Fruit fly (Drosophila melanogaster) ovary, adult (tissue): ENCODE data around the gene CG5521.

Experiments used
- CG17801 ChIP-seq: fragments of 200-800 bp; optimal IDR thresholded peaks from 2 replicates; lab custom pipeline; 2019; ENCODE audit warnings: missing biosample characterization, mild to moderate bottlenecking, missing genetic modification characterization, moderate library complexity; ENCODE audit not compliant: partially characterized antibody

CG5521 gene

DNA sequence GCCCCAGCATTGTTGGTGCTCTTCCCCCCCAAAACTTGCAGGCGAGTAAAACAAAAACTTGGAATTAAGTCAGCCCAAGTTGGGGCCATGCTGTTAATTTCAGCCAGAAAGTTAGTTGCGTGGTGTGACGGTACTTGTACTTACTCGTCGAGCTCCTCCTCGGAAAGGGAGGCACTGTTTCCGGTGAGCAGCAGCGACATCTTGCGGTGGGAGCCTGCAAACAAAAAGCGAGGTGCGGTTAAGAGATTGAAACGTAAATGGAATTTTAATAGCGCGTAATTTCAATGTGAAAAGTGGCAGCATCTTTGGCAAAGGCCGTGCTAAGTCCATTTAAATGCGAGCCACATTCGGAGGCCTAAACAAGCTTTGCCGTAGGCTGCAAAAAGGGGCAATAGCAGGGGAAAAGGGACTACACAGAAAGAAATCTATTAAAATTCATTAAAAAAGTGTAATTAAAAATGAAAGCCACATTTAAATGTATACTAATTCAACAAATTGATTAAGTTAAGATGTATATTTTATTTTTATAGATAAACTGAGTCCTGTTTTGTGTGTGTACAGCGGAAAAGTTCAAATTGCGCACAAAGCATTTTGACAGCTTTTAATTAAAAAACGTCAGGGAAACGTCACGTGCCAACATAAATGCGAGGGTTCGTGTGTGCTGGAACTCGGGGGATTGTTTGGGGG is 10.2 kb upstream of the CG5521 start:
- TF ChIP-seq CG17801 (GFP tag; lab: Kevin White, UChicago), result no peak

DNA sequence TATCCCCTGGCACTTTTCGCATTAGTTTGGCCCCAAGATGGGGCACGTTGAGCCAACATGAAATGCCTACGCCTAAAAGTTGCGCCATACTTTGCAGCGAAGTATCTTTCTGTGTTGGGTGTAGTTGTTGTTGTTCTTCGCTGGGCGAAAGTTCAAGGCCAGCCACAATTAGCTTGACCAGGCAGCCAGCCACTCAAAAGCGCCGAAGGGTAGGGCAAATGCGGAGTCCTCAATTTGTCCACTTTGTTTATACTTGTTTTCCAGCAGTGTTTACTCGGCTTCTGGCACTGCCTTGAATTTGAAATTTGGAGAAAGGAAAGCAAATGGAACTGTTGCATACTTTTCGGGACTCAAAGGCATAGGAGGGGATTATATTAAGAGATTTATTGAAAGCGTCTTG is 9.6 kb upstream of the CG5521 start:
- TF ChIP-seq CG17801 (GFP tag; lab: Kevin White, UChicago), result no peak

DNA sequence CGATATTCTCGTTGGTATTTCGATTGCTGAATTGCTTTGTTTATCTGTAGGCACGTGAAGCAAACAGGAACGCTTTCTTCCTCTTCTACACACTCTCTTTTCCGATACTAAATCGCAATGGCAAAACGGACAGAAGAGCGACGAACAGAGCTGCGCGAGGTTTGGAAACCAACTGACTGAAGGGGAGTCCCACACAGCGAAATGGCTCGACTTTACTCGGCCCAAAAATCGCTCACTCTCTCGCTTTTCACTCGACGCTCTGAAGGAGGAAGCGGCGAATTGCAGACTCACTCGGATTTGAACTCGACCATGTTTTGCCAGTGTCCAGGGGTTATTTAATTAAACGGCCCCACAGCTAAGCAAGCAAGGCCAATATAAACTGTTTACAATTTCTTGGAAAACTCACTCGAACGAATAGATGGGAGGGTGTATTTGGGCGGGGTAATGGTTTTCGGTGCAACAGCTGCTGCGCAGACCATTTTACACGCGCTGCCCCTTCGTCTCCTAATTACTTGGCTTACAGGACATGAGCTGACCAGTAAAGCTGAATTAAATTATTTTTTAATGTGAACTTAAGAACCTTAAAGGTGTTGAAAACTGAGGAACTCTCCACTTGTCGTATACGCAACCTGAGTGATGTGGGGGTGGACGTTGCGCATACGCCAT is 8.3 kb upstream of the CG5521 start, which contains the start of gene CG6330:
Gene CG6330, minus strand, starts transcription at position 178 of the 666 bp plus-strand sequence.
- TF ChIP-seq CG17801 (GFP tag; lab: Kevin White, UChicago), result no peak

DNA sequence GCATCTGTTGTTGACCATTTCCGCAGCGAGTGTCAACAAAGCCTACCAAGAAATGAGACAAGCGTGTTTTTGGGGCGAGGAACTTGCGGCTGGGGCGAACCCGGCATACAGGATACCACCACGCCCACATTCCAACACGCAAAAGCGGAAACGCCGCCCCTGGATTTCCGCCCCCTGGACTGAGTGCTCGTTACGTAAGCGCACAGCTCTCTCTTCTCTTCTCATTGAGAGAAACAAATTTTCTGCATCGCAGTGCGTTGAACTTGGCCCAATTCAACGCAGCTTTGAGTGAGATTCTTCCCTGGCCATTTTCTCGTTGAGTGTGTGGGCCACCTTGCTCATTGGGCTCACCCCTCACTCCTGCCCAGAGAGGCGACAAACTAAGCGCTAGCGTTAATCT is 6.2 kb upstream of the CG5521 start:
- TF ChIP-seq CG17801 (GFP tag; lab: Kevin White, UChicago), result no peak

DNA sequence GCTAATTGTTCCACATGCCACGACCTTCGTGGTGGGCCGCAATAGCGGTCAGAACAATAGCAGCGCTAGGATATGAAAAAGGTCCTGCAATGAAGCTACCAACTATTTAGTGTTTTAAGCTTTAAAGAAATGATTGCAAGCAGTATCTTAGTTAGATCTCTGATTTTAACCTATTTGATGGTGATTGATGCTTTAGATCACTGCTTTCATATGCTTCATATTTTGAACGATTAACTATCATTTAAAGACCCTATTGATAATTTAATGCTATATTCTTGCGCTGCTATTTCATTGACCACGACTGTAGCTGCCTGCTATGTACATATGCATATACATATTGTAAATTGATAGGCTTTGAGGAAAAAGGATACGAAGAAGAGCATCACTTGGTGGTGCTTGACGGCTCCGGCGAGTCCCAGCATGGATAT is 3.0 kb upstream of the CG5521 start:
- peak; percentile 75 for TF ChIP-seq CG17801 (GFP tag; lab: Kevin White, UChicago)

DNA sequence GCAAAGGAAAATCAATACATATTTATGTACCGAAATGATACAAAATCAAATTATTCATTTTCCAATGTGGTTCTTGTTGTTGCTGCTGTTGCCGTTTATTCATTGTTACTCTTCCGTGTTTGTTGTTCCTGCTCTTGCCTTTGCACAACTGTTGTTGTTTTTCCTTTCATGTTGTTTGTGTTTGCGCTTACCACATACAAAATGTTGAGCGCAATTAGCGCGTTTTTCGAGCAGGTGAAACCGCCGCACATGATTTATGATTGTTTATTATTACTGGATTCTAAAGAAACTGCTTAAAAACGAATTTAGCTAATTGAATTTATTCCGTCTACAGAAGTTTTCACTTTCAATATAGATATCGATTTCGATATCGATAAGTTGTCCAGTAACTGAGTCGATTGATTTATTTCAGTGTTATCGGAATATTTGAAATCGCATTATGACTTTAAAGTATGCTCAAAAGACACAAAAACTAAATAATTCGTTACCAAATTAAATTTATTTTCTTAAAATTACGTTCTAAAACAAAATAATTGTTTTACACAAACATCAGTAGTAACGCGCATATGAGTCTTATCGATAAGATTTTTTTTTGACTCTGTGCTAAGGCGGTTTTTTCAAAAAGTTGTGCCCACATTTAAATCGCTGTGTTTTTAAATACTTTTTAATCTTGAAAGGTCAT is 2.1 kb upstream of the CG5521 start, which contains the start of gene Tsp97E:
Gene Tsp97E, minus strand, starts transcription at position 366 of the 682 bp plus-strand sequence.
- TF ChIP-seq CG17801 (GFP tag; lab: Kevin White, UChicago), result peak; percentile 32

DNA sequence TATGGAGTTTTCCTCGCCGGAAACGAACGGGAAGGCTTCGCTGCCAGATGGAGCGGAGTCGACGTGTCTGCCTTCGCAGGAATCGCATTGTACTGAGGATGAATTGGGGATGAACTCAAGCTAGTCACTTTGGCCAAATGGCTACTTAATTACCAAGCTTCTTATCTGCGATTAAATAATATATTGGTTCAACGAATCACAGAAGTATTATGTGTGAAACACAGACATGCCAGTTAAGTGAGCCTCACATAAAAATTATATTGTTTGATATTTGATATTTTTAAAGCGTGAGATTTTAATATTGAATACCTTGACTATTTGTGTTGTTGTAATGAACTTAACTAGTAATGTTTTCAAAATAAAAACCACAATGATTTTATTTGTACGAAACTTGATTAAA is 345 bp upstream of the CG5521 start, which contains the start of gene Gr97a:
Gene Gr97a, minus strand, starts transcription at position 101 of the 400 bp plus-strand sequence.
- no peak for TF ChIP-seq CG17801 (GFP tag; lab: Kevin White, UChicago)

DNA sequence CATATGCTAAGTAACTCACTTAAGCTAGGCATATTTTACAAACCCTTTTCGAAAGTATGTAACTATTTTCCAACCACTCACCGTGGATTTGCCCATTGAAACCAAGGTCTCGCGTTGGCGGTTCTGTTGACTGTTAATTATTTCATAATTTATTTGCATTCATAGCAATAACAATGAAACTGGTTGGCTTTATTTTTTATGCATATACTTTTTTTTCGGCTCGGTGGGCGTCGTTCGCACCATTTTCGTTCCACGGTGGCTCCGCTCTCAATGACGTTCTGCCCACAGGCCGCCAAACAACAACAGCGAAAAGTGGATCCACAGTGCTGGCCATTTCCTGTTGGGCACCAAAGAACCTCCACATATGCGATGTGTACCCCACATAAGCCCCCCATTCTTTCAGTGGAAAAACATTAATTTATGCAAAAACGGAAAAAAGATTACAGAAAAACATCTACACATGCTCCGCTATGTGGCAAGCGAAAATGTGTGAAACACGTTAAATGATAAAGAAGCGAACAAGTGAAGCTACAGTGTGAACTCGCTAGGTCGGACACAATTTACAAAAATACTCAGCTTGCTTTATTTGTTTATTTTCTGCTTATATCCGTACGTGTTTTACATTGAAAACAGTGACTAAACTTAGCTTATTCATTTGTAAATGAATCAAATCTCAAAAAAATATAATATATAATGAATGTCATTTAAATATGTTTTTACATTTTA is 1.0 kb downstream of the CG5521 start:
- TF ChIP-seq CG17801 (GFP tag; lab: Kevin White, UChicago), result no peak

DNA sequence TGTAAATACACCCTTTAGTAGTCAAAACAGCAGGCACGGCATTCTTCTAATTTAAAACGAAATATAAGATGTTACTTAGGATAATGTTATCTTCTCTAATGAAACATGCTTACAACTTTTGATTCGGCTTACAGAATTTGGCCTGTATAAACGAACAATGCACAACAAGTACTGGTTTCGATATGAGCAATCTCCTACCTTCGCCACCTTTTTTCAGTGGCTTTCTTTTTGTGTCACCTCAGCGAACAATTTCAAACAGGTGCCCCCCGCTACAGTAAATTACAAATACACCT is 1.5 kb downstream of the CG5521 start:
- TF ChIP-seq CG17801 (GFP tag; lab: Kevin White, UChicago), result no peak

DNA sequence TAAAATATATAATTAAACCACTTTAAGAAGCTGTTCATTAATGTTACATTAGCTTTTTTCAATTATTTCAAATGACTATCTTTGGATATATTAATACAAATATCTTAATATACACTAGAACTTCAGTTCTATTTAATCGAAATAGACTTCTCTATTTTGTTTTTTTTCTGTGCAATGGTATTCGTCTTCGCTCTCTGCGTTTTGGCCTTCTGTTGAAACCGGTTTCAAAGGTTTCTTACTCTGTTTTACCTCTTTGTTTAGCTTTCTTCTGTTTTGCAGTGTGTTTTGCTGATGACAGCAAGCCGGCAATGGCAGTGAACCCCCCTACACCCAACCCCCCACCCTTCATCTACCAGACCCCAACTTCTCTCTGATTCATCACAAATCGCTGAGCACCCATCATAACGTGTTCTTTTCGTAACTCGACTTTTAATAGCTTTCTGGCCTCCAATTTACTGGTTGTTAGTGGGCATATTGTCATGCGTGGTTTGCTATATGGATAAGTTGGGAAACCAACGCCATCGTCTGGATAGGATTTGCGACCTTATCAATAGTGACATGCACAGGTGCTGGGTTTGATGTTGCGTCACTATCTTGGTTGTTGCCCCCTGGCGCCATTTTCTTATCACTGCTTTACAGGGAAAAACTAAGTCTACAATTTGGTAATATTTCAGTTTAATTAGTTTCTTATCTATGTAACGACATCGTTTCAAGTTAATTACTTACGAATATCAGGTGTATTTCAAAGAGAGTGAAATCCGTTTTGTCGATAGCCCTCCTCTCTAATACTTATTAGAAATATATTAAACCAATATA is 2.3 kb downstream of the CG5521 start:
- peak; percentile 15 for TF ChIP-seq CG17801 (GFP tag; lab: Kevin White, UChicago)

DNA sequence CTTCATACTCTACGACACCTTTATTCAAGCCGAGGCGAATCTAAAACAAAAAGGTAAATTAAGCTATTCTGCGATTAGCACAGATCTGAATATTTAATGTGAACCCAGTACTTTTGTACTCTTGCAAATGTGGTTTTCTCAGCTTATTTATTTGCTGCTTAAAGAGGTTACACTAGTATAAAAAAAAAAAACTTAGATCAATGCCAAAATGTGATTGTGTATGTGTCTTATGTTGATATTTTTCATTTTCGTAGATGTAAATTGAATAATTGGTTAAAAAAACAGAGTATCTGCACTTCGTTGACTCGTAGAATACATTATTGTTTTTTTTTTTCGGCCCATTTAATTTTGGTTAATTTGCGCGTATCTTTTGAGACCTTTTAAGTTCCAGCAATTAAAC is 3.0 kb downstream of the CG5521 start:
- no peak for TF ChIP-seq CG17801 (GFP tag; lab: Kevin White, UChicago)

DNA sequence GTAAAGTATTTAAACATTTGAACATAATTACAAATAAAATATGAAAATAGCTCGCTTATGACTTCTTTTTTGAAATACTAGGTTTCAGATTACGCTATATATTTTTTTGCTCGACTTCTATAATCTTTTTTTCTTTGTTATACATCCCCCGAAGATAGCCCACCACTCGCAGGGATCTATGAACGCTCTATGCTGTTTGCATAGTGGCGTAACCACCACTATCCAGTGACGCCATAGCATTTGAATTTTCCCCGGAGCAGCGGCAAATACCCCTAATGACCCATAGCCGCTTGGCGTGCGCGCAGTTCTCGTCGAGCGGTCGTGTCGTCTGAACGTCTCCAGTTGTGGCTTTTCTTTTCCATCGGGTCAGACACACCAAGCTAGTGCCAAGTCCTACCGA is 11.5 kb downstream of the CG5521 start, which contains the start of the genes CG14253 and CG46313:
Gene CG14253, plus strand, starts transcription at position 301 of the 400 bp plus-strand sequence.
Gene CG46313, plus strand, starts transcription at position 301 of the 400 bp plus-strand sequence.
- no peak for TF ChIP-seq CG17801 (GFP tag; lab: Kevin White, UChicago)

DNA sequence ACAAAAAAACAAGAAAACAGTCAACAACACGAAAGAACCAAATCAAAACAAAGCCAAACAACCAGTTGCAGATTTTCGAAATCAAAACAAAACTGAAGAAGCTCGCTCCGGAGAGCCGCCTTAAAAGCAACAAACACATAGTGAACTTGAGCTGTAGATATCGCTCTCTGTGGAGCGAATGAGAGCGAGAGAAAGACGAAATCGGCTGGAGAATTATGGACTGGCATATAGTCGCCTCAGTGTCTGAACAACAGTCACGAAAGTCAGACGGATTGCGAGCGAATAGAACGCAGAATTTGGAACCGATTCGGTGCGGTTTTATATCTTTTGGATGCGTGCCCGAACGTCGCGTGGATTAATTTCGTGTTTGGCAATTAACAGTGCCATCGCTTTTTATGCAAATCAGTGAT is 13.6 kb downstream of the CG5521 start:
- peak; percentile 15 for TF ChIP-seq CG17801 (GFP tag; lab: Kevin White, UChicago)

DNA sequence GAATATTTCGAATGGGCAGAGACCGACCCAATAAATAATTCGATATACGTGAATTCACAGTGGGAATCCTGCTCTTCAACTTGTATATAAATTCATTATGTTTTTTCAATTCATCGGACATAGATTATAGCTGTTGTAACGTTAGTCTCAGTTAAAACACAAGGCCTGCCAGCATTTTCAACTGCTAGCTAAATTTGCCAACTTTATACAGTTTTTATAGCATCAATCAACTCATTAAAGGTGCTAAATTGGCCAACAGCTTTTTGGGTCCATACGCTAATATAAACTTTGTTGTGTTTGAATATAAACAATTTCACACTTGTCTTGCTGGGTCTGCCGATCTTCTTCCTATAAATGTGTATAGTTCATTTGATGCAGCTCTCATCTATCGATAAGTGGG is 15.4 kb downstream of the CG5521 start:
- no peak for TF ChIP-seq CG17801 (GFP tag; lab: Kevin White, UChicago)
